Fruit fly (Drosophila melanogaster) whole organism, embryonic: ENCODE data around the gene CG12177.

Experiments
- Awh ChIP-seq: fragments of 200-800 bp; sonication (Bioruptor generic); IDR thresholded peaks from 2 replicates; pipeline ENCODE4, ENCODE4 v1.3.6; 2022; ENCODE audit warnings: missing biosample characterization, missing genetic modification characterization
- BEAF-32 ChIP-seq: fragments of 200-800 bp; sonication (Bioruptor generic); optimal IDR thresholded peaks from 3 replicates; lab custom pipeline; 2017; ENCODE audit warnings: missing biosample characterization, missing genetic modification characterization, mild to moderate bottlenecking, moderate library complexity, missing genetic modification reagents
- CG10321 ChIP-seq: fragments of 200-800 bp; sonication (Bioruptor generic); IDR thresholded peaks from 2 replicates; pipeline ENCODE4 v1.3.6; 2022; ENCODE audit warnings: missing biosample characterization, missing genetic modification characterization
- CG12104 ChIP-seq: fragments of 200-800 bp; sonication (Bioruptor generic); optimal IDR thresholded peaks from 3 replicates; lab custom pipeline; 2016; ENCODE audit warnings: missing biosample characterization, missing genetic modification characterization
- CG14710 ChIP-seq: fragments of 200-800 bp; sonication (Bioruptor generic); optimal IDR thresholded peaks from 3 replicates; lab custom pipeline; 2019; ENCODE audit warnings: missing biosample characterization, mild to moderate bottlenecking, missing genetic modification characterization, moderate library complexity
- CG15011 ChIP-seq: fragments of 200-800 bp; sonication (Bioruptor generic); optimal IDR thresholded peaks from 3 replicates; lab custom pipeline; 2018; ENCODE audit warnings: missing biosample characterization, mild to moderate bottlenecking, missing genetic modification characterization
- CG1602 ChIP-seq: fragments of 200-800 bp; sonication (Bioruptor generic); optimal IDR thresholded peaks from 3 replicates; lab custom pipeline; 2016; ENCODE audit warnings: missing biosample characterization, missing genetic modification characterization
- CG1603 ChIP-seq: fragments of 200-800 bp; sonication (Bioruptor generic); optimal IDR thresholded peaks from 2 replicates; lab custom pipeline; 2019; ENCODE audit warnings: missing biosample characterization, mild to moderate bottlenecking, missing genetic modification characterization, moderate library complexity
- CG1647 ChIP-seq: fragments of 200-800 bp; sonication (Bioruptor generic); optimal IDR thresholded peaks from 3 replicates; lab custom pipeline; 2016; ENCODE audit warnings: missing biosample characterization, missing genetic modification characterization
- CG17186 ChIP-seq: fragments of 200-800 bp; sonication (Bioruptor generic); optimal IDR thresholded peaks from 3 replicates; lab custom pipeline; 2017; ENCODE audit warnings: missing biosample characterization, missing genetic modification reagents, missing genetic modification characterization
- CG17612 ChIP-seq: fragments of 200-800 bp; sonication (Bioruptor generic); IDR thresholded peaks from 2 replicates; pipeline ENCODE4 v1.3.6; 2022; ENCODE audit warnings: missing biosample characterization, missing genetic modification characterization
- CG18476 ChIP-seq: fragments of 200-800 bp; sonication (Bioruptor generic); optimal IDR thresholded peaks from 2 replicates; lab custom pipeline; 2016; ENCODE audit warnings: missing biosample characterization, mild to moderate bottlenecking, missing genetic modification characterization
- CG2678 ChIP-seq: fragments of 200-800 bp; sonication (Bioruptor generic); optimal IDR thresholded peaks from 3 replicates; lab custom pipeline; 2019; ENCODE audit warnings: missing biosample characterization, mild to moderate bottlenecking, missing genetic modification characterization, moderate library complexity
- CG2875 ChIP-seq: fragments of 200-800 bp; sonication (Bioruptor generic); optimal IDR thresholded peaks from 2 replicates; lab custom pipeline; 2017; ENCODE audit warnings: missing biosample characterization, mild to moderate bottlenecking, missing genetic modification characterization, missing genetic modification reagents
- CG33557 ChIP-seq: fragments of 200-800 bp; sonication (Bioruptor generic); optimal IDR thresholded peaks from 2 replicates; lab custom pipeline; 2019; ENCODE audit warnings: missing biosample characterization, mild to moderate bottlenecking, missing genetic modification characterization, moderate library complexity
- CG34376 ChIP-seq: fragments of 200-800 bp; sonication (Bioruptor generic); optimal IDR thresholded peaks from 2 replicates; lab custom pipeline; 2018; ENCODE audit warnings: missing biosample characterization, mild to moderate bottlenecking, missing genetic modification characterization
- CG34422 ChIP-seq: fragments of 200-800 bp; sonication (Bioruptor generic); IDR thresholded peaks from 3 replicates; pipeline ENCODE4 v1.3.6; 2022; ENCODE audit warnings: missing biosample characterization, missing genetic modification characterization
- CG3995 ChIP-seq: fragments of 200-800 bp; sonication (Bioruptor generic); optimal IDR thresholded peaks from 3 replicates; lab custom pipeline; 2016; ENCODE audit warnings: missing biosample characterization, missing genetic modification characterization
- CG4424 ChIP-seq: fragments of 200-800 bp; sonication (Bioruptor generic); optimal IDR thresholded peaks from 3 replicates; lab custom pipeline; 2016; ENCODE audit warnings: missing biosample characterization, missing genetic modification characterization
- CG7556 ChIP-seq: fragments of 200-800 bp; sonication (Bioruptor generic); optimal IDR thresholded peaks from 2 replicates; lab custom pipeline; 2017; ENCODE audit warnings: missing biosample characterization, mild to moderate bottlenecking, missing genetic modification characterization
- CG8359 ChIP-seq: fragments of 200-800 bp; sonication (Bioruptor generic); optimal IDR thresholded peaks from 2 replicates; lab custom pipeline; 2017; ENCODE audit warnings: missing biosample characterization, mild to moderate bottlenecking, missing genetic modification characterization, borderline replicate concordance
- D ChIP-seq, 2 experiments: fragments of 200-800 bp in 1 of 2; fragments of >200 bp in 1 of 2; sonication (Bioruptor generic) in 1 of 2; optimal IDR thresholded peaks; 2 replicates in 1 of 2; 3 replicates in 1 of 2; lab custom pipeline; 2017; ENCODE audit warnings: mild to moderate bottlenecking in 1 of 2, missing biosample characterization in 1 of 2, missing genetic modification characterization in 1 of 2, missing genetic modification reagents in 1 of 2
- Hand ChIP-seq: fragments of 200-800 bp; sonication (Bioruptor generic); optimal IDR thresholded peaks from 2 replicates; lab custom pipeline; 2017; ENCODE audit warnings: mild to moderate bottlenecking, missing biosample characterization, missing genetic modification reagents, missing genetic modification characterization
- Hsf ChIP-seq: fragments of 200-800 bp; sonication (Bioruptor generic); optimal IDR thresholded peaks from 3 replicates; lab custom pipeline; 2016; ENCODE audit warnings: missing biosample characterization, missing genetic modification characterization
- PHDP ChIP-seq: fragments of 200-800 bp; sonication (Bioruptor generic); optimal IDR thresholded peaks from 3 replicates; lab custom pipeline; 2018; ENCODE audit warnings: missing biosample characterization, mild to moderate bottlenecking, missing genetic modification characterization, moderate library complexity
- Ssrp ChIP-seq: fragments of 200-800 bp; sonication (Bioruptor generic); optimal IDR thresholded peaks from 2 replicates; lab custom pipeline; 2018; ENCODE audit warnings: missing biosample characterization, mild to moderate bottlenecking, missing genetic modification characterization, moderate library complexity
- TFAM ChIP-seq: fragments of 200-800 bp; sonication (Bioruptor generic); optimal IDR thresholded peaks from 2 replicates; lab custom pipeline; 2017; ENCODE audit warnings: missing biosample characterization, missing genetic modification characterization, inconsistent platforms
- ara ChIP-seq: fragments of 200-800 bp; sonication (Bioruptor generic); IDR thresholded peaks from 2 replicates; pipeline ENCODE4 v1.3.6; 2022; ENCODE audit warnings: missing biosample characterization, missing genetic modification characterization
- ase ChIP-seq: fragments of 200-800 bp; sonication (Bioruptor generic); IDR thresholded peaks from 3 replicates; pipeline ENCODE4 v1.3.6; 2022; ENCODE audit warnings: missing biosample characterization, missing genetic modification characterization
- az2 ChIP-seq: fragments of 200-800 bp; sonication (Bioruptor generic); optimal IDR thresholded peaks from 3 replicates; lab custom pipeline; 2016; ENCODE audit warnings: missing biosample characterization, missing genetic modification characterization
- bab2 ChIP-seq: fragments of 200-800 bp; sonication (Bioruptor generic); optimal IDR thresholded peaks from 2 replicates; lab custom pipeline; 2016; ENCODE audit warnings: missing biosample characterization, missing genetic modification characterization
- bsh ChIP-seq, 2 experiments: fragments of 200-800 bp; sonication (Bioruptor generic); optimal IDR thresholded peaks; 2 replicates each; lab custom pipeline; 2017 to 2018; ENCODE audit warnings: mild to moderate bottlenecking in 2 of 2, missing biosample characterization in 2 of 2, missing genetic modification characterization in 2 of 2, moderate library complexity in 1 of 2
- cas ChIP-seq: fragments of 200-800 bp; sonication (Bioruptor generic); IDR thresholded peaks from 2 replicates; pipeline ENCODE4 v1.3.6; 2022; ENCODE audit warnings: missing biosample characterization, missing genetic modification characterization
- dimm ChIP-seq: fragments of 200-800 bp; sonication (Bioruptor generic); IDR thresholded peaks from 2 replicates; pipeline ENCODE4 v1.3.6; 2022; ENCODE audit warnings: missing biosample characterization, missing genetic modification characterization
- eve ChIP-seq, 2 experiments: fragments of >200 bp; optimal IDR thresholded peaks; 2 replicates each; lab custom pipeline; 2017; ENCODE audit warnings: missing biosample characterization in 2 of 2, missing genetic modification characterization in 2 of 2
- gsb-n ChIP-seq: fragments of 200-800 bp; sonication (Bioruptor generic); optimal IDR thresholded peaks from 3 replicates; lab custom pipeline; 2018; ENCODE audit warnings: missing biosample characterization, mild to moderate bottlenecking, missing genetic modification characterization
- ham ChIP-seq: fragments of 200-800 bp; sonication (Bioruptor generic); IDR thresholded peaks from 2 replicates; pipeline ENCODE4 v1.3.6; 2022; ENCODE audit warnings: missing biosample characterization, missing genetic modification characterization
- inv ChIP-seq: fragments of 200-800 bp; sonication (Bioruptor generic); IDR thresholded peaks from 2 replicates; pipeline ENCODE4 v1.3.6; 2022; ENCODE audit warnings: missing biosample characterization, missing genetic modification characterization; ENCODE audit not compliant: partially characterized antibody
- lbe ChIP-seq: fragments of 200-800 bp; sonication (Bioruptor generic); optimal IDR thresholded peaks from 2 replicates; lab custom pipeline; 2016; ENCODE audit warnings: missing biosample characterization, mild to moderate bottlenecking, missing genetic modification characterization
- luna ChIP-seq: fragments of 200-800 bp; sonication (Bioruptor generic); optimal IDR thresholded peaks from 2 replicates; lab custom pipeline; 2016; ENCODE audit warnings: missing biosample characterization, missing genetic modification characterization
- org-1 ChIP-seq: fragments of 200-800 bp; sonication (Bioruptor generic); optimal IDR thresholded peaks from 2 replicates; lab custom pipeline; 2017; ENCODE audit warnings: missing biosample characterization, missing genetic modification characterization
- otp ChIP-seq: fragments of 200-800 bp; sonication (Bioruptor generic); IDR thresholded peaks from 3 replicates; pipeline ENCODE4, ENCODE4 v1.3.6; 2022; ENCODE audit warnings: missing biosample characterization, missing genetic modification characterization
- sd ChIP-seq: fragments of 200-800 bp; sonication (Bioruptor generic); optimal IDR thresholded peaks from 3 replicates; lab custom pipeline; 2018; ENCODE audit warnings: missing biosample characterization, mild to moderate bottlenecking, missing genetic modification characterization, moderate library complexity
- slp2 ChIP-seq: fragments of 200-800 bp; sonication (Bioruptor generic); optimal IDR thresholded peaks from 2 replicates; lab custom pipeline; 2016; ENCODE audit warnings: missing biosample characterization, missing genetic modification characterization
- sr ChIP-seq: fragments of 200-800 bp; sonication (Bioruptor generic); IDR thresholded peaks from 3 replicates; pipeline ENCODE4 v1.3.6; 2022; ENCODE audit warnings: missing biosample characterization, missing genetic modification characterization
- tup ChIP-seq: fragments of 200-800 bp; sonication (Bioruptor generic); optimal IDR thresholded peaks from 2 replicates; lab custom pipeline; 2016; ENCODE audit warnings: missing biosample characterization, mild to moderate bottlenecking, missing genetic modification characterization, moderate library complexity
- tx ChIP-seq: fragments of 200-800 bp; sonication (Bioruptor generic); optimal IDR thresholded peaks from 2 replicates; lab custom pipeline; 2016; ENCODE audit warnings: missing biosample characterization, missing genetic modification characterization
- unc-4 ChIP-seq: fragments of 200-800 bp; sonication (Bioruptor generic); IDR thresholded peaks from 2 replicates; pipeline ENCODE4 v1.3.6; 2022; ENCODE audit warnings: missing biosample characterization, missing genetic modification characterization; ENCODE audit not compliant: partially characterized antibody

The CG12177 gene

DNA sequence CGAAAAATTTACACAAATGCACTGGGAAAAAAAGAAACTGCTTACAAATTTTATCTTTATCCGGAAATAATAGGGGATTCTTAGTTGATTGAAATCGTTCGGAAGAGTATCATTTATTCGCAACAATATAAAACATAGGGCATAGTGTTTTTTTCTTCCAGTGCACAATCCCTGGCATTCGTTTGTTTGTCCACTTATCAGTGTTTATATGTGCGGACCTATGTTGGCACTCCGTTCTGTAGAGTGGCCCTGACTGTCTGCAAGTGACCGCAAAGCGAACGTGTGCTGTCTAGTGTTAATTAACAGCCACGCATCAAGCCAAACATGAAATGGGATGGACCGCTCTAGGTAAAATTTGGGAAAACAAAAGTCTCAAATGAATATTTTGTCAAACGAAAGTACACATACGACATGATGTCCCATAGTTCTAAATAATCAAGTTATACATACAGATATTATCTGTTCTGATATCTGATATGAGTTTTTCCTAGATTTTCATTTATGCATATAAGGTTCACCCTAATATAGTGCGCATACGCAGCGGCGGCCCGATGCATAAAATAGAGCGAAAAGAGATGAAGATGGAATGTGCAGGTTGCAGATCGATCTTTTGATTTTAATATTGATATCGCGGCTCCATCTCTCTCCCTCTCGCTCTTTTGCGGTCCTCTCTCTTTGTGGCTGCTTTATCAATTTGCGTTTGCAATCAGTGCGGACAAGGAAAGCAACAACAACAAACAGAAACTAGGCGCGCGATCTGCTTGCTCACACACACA lies 39.0 kb downstream of the CG12177 start (continued):
- TF ChIP-seq slp2, result peak; percentile 92
- peak; percentile 69 for TF ChIP-seq gsb-n (tag; lab: Kevin White, UChicago)
- peak; percentile 91 for TF ChIP-seq Awh
- no peak for TF ChIP-seq unc-4 (GFP tag; lab: Robert Waterston, UW)
- TF ChIP-seq CG3995 (GFP tag; lab: Kevin White, UChicago), result peak; percentile 35
- peak; percentile 90 for TF ChIP-seq ham
- peak; percentile 81 for TF ChIP-seq sd (tag; lab: Kevin White, UChicago)
- TF ChIP-seq CG2678 (tag; lab: Kevin White, UChicago), result peak; percentile 96
- peak; percentile 87 for TF ChIP-seq cas (GFP tag; lab: Robert Waterston, UW)
- TF ChIP-seq tx (GFP tag; lab: Kevin White, UChicago), result peak; percentile 94
- peak; percentile 83 for TF ChIP-seq CG1603 (tag; lab: Kevin White, UChicago)
- TF ChIP-seq otp (GFP tag; lab: Robert Waterston, UW), result peak; percentile 85; the same call in 2 of the 3 replicates
- peak; percentile 93 for TF ChIP-seq luna (GFP tag; lab: Kevin White, UChicago)
- no peak for TF ChIP-seq inv
- TF ChIP-seq CG10321 (GFP tag; lab: Robert Waterston, UW), result peak; percentile 75
- peak; percentile 84 for TF ChIP-seq sr (GFP tag; lab: Robert Waterston, UW)
- peak; percentile 92 for TF ChIP-seq tup (GFP tag; lab: Kevin White, UChicago)
- TF ChIP-seq CG17612, result peak; percentile 84
- peak; percentile 64 for TF ChIP-seq TFAM
- peak; percentile 92 for TF ChIP-seq PHDP (tag; lab: Kevin White, UChicago)
- no peak for TF ChIP-seq lbe (GFP tag; lab: Kevin White, UChicago)
- TF ChIP-seq Ssrp (tag; lab: Kevin White, UChicago), result peak; percentile 89
- peak; percentile 89 for TF ChIP-seq ase
- TF ChIP-seq CG34376, result peak; percentile 32
- peak; percentile 87 for TF ChIP-seq ara (GFP tag; lab: Robert Waterston, UW)
- peak; percentile 93 for TF ChIP-seq CG34422
- TF ChIP-seq bsh (GFP tag; optimal IDR thresholded peaks at IDR 0.05; lab: Kevin White, UChicago), result peak; percentile 78 to 91
- TF ChIP-seq CG1602, result peak; percentile 91
- peak; percentile 95 for TF ChIP-seq Hsf
- peak; percentile 94 for TF ChIP-seq CG1647
- TF ChIP-seq CG12104, result peak; percentile 89
- TF ChIP-seq Hand (GFP tag; lab: Kevin White, UChicago), result peak; percentile 74
- TF ChIP-seq CG7556, result peak; percentile 91
- TF ChIP-seq CG8359 (GFP tag; lab: Kevin White, UChicago), result peak; percentile 70
- TF ChIP-seq CG14710 (tag; lab: Kevin White, UChicago), result peak; percentile 82
- peak; percentile 68 for TF ChIP-seq CG33557 (GFP tag; lab: Kevin White, UChicago)
- peak; percentile 13 for TF ChIP-seq BEAF-32
- TF ChIP-seq org-1 (GFP tag; lab: Kevin White, UChicago), result peak; percentile 89
- TF ChIP-seq D (optimal IDR thresholded peaks at IDR 0.05; lab: Kevin White, UChicago), result no peak
- peak; percentile 89 for TF ChIP-seq D (GFP tag; optimal IDR thresholded peaks at IDR 0.05; lab: Kevin White, UChicago)
- peak; percentile 96 for TF ChIP-seq bab2 (GFP tag; lab: Kevin White, UChicago)
- TF ChIP-seq CG2875, result peak; percentile 87
- peak; percentile 62 for TF ChIP-seq CG17186 (GFP tag; lab: Kevin White, UChicago)
- peak; percentile 87 for TF ChIP-seq CG15011
- peak; percentile 94 for TF ChIP-seq az2 (GFP tag; lab: Kevin White, UChicago)
- TF ChIP-seq dimm (GFP tag; lab: Robert Waterston, UW), result peak; percentile 68
- peak in 1 of 2 experiments; percentile 97 for TF ChIP-seq eve (GFP tag; optimal IDR thresholded peaks at IDR 0.05; lab: Kevin White, UChicago)
- peak; percentile 90 for TF ChIP-seq CG18476 (GFP tag; lab: Kevin White, UChicago)
- TF ChIP-seq CG4424, result peak; percentile 93
